Fruit fly (Drosophila melanogaster): Measurements from ENCODE around the gene Task7.
A peak's percentile ranks its signal among the peaks of the same experiment; 100 is the strongest.

dm6 chr3R:9420439-9421234 is 8.5 kb upstream of the Task7 start:
- peak; percentile 18 for TF ChIP-seq CG7045 (GFP tag; optimal IDR thresholded peaks at IDR 0.05)
- peak; percentile 34 for TF ChIP-seq CG7101 (tag; optimal IDR thresholded peaks at IDR 0.05)
- TF ChIP-seq Hr96 (GFP tag; optimal IDR thresholded peaks at IDR 0.05) = no peak
- TF ChIP-seq tj (GFP tag; optimal IDR thresholded peaks at IDR 0.05) = peak; percentile 64

All from whole organism, adult.